Worm (Caenorhabditis elegans): ENCODE data around the gene C01G6.2.

C01G6.2 gene

ce11 chrII:9280048-9280772 lies 13.4 kb downstream of the C01G6.2 start, which contains the start of gene gldi-3 (continued):
- TF ChIP-seq lsy-2 (tag; optimal IDR thresholded peaks at IDR 0.05) (no peak), unc-62 (GFP tag; optimal IDR thresholded peaks at IDR 0.05 in 1 of 2) (peak in 1 of 2 experiments; percentile 57), unc-62 (tag; optimal IDR thresholded peaks at IDR 0.05) (no peak), fos-1 (tag; optimal IDR thresholded peaks at IDR 0.05) (no peak), pha-4 (GFP tag; IDR thresholded peaks at IDR 0.05) (no peak), pha-4 (tag; optimal IDR thresholded peaks at IDR 0.05) (no peak)

- TF ChIP-seq daf-8 (GFP tag; IDR thresholded peaks at IDR 0.05) (no peak), dpl-1 (GFP tag; optimal IDR thresholded peaks at IDR 0.05) (no peak), nhr-76 (tag; optimal IDR thresholded peaks at IDR 0.05) (no peak), spr-3 (GFP tag; optimal IDR thresholded peaks at IDR 0.05) (no peak), dmd-9 (GFP tag; IDR thresholded peaks at IDR 0.05) (no peak), D1046.2 (GFP tag; IDR thresholded peaks at IDR 0.05) (no peak), ceh-82 (tag; optimal IDR thresholded peaks at IDR 0.05) (no peak), daf-12 (tag; optimal IDR thresholded peaks at IDR 0.05) (no peak), hlh-30 (tag; optimal IDR thresholded peaks at IDR 0.05; ENCODE audit: insufficient read depth) (no peak), hif-1 (tag; optimal IDR thresholded peaks at IDR 0.05) (no peak), nhr-102 (tag; optimal IDR thresholded peaks at IDR 0.05) (no peak), T26A8.4 (GFP tag; IDR thresholded peaks at IDR 0.05) (no peak), lsy-2 (tag; optimal IDR thresholded peaks at IDR 0.05) (no peak), ctbp-1 (GFP tag; IDR thresholded peaks at IDR 0.05) (no peak), Y75B8A.6 (GFP tag; IDR thresholded peaks at IDR 0.05) (no peak), Y48G9A.11 (GFP tag; IDR thresholded peaks at IDR 0.05) (no peak)
These were observed 14.0 kb downstream of the C01G6.2 start for ce11 chrII:9280846-9281245.

ce11 chrII:9281595-9281994 lies 14.7 kb downstream of the C01G6.2 start:
- TF ChIP-seq snpc-1.2 (GFP tag; IDR thresholded peaks at IDR 0.05), result no peak
- TF ChIP-seq cey-2 (tag; optimal IDR thresholded peaks at IDR 0.05; ENCODE audit: borderline replicate concordance, insufficient read depth), result no peak
- TF ChIP-seq hif-1 (tag; optimal IDR thresholded peaks at IDR 0.05), result peak in 1 of 2 experiments; percentile 53
- no peak for TF ChIP-seq ceh-62 (tag; optimal IDR thresholded peaks at IDR 0.05)
- no peak for TF ChIP-seq unc-39 (tag; optimal IDR thresholded peaks at IDR 0.05)
- TF ChIP-seq daf-19 (GFP tag; conservative IDR thresholded peaks at IDR 0.05), result no peak
- peak; percentile 59 for TF ChIP-seq mep-1 (tag; optimal IDR thresholded peaks at IDR 0.05)
- TF ChIP-seq zip-2 (tag; optimal IDR thresholded peaks at IDR 0.05), result no peak
- TF ChIP-seq ama-1 (optimal IDR thresholded peaks at IDR 0.05), result peak; percentile 1
- TF ChIP-seq dve-1 (tag; optimal IDR thresholded peaks at IDR 0.05; ENCODE audit: insufficient read depth), result no peak
- no peak for TF ChIP-seq nhr-111 (GFP tag; optimal IDR thresholded peaks at IDR 0.05)
- no peak for TF ChIP-seq lin-38 (GFP tag; IDR thresholded peaks at IDR 0.05)
- TF ChIP-seq fos-1 (tag; optimal IDR thresholded peaks at IDR 0.05), result no peak
- peak in 1 of 2 experiments; percentile 16 for TF ChIP-seq mdl-1 (tag; optimal IDR thresholded peaks at IDR 0.05)
- 0 out of 2 replicates have a peak, but pooled peaks have one; percentile 11 for TF ChIP-seq dmd-6 (GFP tag; IDR thresholded peaks at IDR 0.05)
- no peak for TF ChIP-seq Y48G9A.11 (GFP tag; IDR thresholded peaks at IDR 0.05)
- peak; percentile 6 for TF ChIP-seq gei-8 (GFP tag; optimal IDR thresholded peaks at IDR 0.05)
- TF ChIP-seq mxl-3 (GFP tag; optimal IDR thresholded peaks at IDR 0.05), result peak; percentile 1
- no peak for TF ChIP-seq T20F7.1 (GFP tag; optimal IDR thresholded peaks at IDR 0.05)
- no peak for TF ChIP-seq daf-8 (GFP tag; IDR thresholded peaks at IDR 0.05)
- no peak for TF ChIP-seq nhr-237 (tag; optimal IDR thresholded peaks at IDR 0.05)
- TF ChIP-seq lsy-2 (tag; optimal IDR thresholded peaks at IDR 0.05), result peak in 1 of 2 experiments; percentile 78
- TF ChIP-seq ctbp-1 (GFP tag; IDR thresholded peaks at IDR 0.05), result no peak
- TF ChIP-seq hlh-11 (tag; optimal IDR thresholded peaks at IDR 0.05), result peak; percentile 37
- no peak for TF ChIP-seq daf-16 (GFP tag; optimal IDR thresholded peaks at IDR 0.05)
- TF ChIP-seq daf-16 (tag; optimal IDR thresholded peaks at IDR 0.05), result peak; percentile 8
- TF ChIP-seq nhr-42 (GFP tag; IDR thresholded peaks at IDR 0.05), result no peak
- TF ChIP-seq set-16 (GFP tag; IDR thresholded peaks at IDR 0.05), result no peak
- peak; percentile 52 for TF ChIP-seq nhr-77 (tag; optimal IDR thresholded peaks at IDR 0.05)
- TF ChIP-seq nhr-28 (tag; optimal IDR thresholded peaks at IDR 0.05), result peak; percentile 57
- TF ChIP-seq nhr-76 (tag; optimal IDR thresholded peaks at IDR 0.05), result no peak
